Worm (Caenorhabditis elegans) whole organism, L1 larva: Measurements from ENCODE around the gene T23B12.11.

Experiments
- ceh-82 ChIP-seq, 3 experiments: fragments of 150-350 bp in 1 of 3; sonication (generic microtip) in 2 of 3; optimal IDR thresholded peaks; 2 replicates each; lab custom pipeline; 2014 to 2017; ENCODE audit warnings: missing biosample characterization in 3 of 3, missing genetic modification characterization in 3 of 3
- ces-1 ChIP-seq: fragments of 150-350 bp; optimal IDR thresholded peaks from 2 replicates; lab custom pipeline; 2014; ENCODE audit warnings: missing biosample characterization, missing genetic modification reagents, missing genetic modification characterization
- egl-27 ChIP-seq, 2 experiments: fragments of 150-350 bp in 1 of 2; sonication (generic microtip); optimal IDR thresholded peaks; 3 replicates each; lab custom pipeline; 2017 to 2018; ENCODE audit warnings: missing biosample characterization in 2 of 2, missing genetic modification characterization in 2 of 2, missing genetic modification reagents in 2 of 2
- elt-3 ChIP-seq, 6 experiments: fragments of 150-350 bp in 1 of 6; sonication (generic microtip); optimal IDR thresholded peaks; 2 replicates each; lab custom pipeline; 2017 to 2018; ENCODE audit warnings: missing biosample characterization in 6 of 6, missing genetic modification characterization in 6 of 6, inconsistent platforms in 1 of 6
- jun-1 ChIP-seq: fragments of 150-350 bp; optimal IDR thresholded peaks from 2 replicates; lab custom pipeline; 2014; ENCODE audit warnings: missing biosample characterization, missing genetic modification reagents, missing genetic modification characterization
- lsy-2 ChIP-seq, 2 experiments: fragments of 150-350 bp; optimal IDR thresholded peaks; 2 replicates each; lab custom pipeline; 2014; ENCODE audit warnings: missing biosample characterization in 2 of 2, missing genetic modification characterization in 2 of 2
- nhr-77 ChIP-seq: fragments of 150-350 bp; optimal IDR thresholded peaks from 2 replicates; lab custom pipeline; 2014; ENCODE audit warnings: missing biosample characterization, missing genetic modification characterization
- pag-3 ChIP-seq: sonication (generic microtip); optimal IDR thresholded peaks from 2 replicates; lab custom pipeline; 2017; ENCODE audit warnings: missing genetic modification characterization, mild to moderate bottlenecking, missing compliant biosample characterization, antibody characterized with exemption, borderline replicate concordance; ENCODE audit not compliant: insufficient read depth
- snpc-4 ChIP-seq: fragments of 150-350 bp; optimal IDR thresholded peaks from 2 replicates; lab custom pipeline; 2014; ENCODE audit warnings: missing biosample characterization, missing genetic modification characterization

DNA sequence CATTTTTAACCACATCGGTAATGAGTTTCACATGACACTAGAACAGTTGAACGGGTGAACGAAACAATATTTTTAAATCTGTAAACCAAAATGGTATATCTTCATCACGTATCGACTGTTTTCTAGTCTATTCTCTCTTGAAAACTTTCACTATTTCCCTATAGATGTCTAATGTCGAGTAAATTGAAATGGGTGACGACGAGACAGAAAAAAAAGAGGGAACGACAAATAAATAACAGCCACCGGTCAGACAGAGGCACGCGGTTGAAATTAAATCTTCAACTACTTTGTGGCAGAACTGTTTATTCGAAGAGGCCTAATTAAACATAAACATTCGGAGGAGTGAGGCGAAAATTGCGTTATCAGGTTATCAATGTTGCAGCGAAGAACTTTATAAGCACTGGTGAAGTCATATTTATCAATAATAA, 20.8 kb upstream of the T23B12.11 start:
- TF ChIP-seq pag-3, result peak; percentile 52
- no peak for TF ChIP-seq nhr-77 (tag; lab: Kevin White, UChicago)
- TF ChIP-seq ces-1 (GFP tag; lab: Kevin White, UChicago), result no peak
- no peak for TF ChIP-seq jun-1 (tag; lab: Kevin White, UChicago)
- peak in 1 of 6 experiments; percentile 41 for TF ChIP-seq elt-3 (tag; optimal IDR thresholded peaks at IDR 0.05; lab: Kevin White, UChicago)
- TF ChIP-seq lsy-2 (tag; optimal IDR thresholded peaks at IDR 0.05; lab: Kevin White, UChicago), result no peak
- TF ChIP-seq ceh-82 (tag; optimal IDR thresholded peaks at IDR 0.05; lab: Kevin White, UChicago), result no peak
- no peak for TF ChIP-seq snpc-4 (tag; lab: Kevin White, UChicago)
- TF ChIP-seq egl-27 (tag; optimal IDR thresholded peaks at IDR 0.05; lab: Kevin White, UChicago), result no peak
